Worm (Caenorhabditis elegans): Measurements from ENCODE around the gene T23E1.3.

ce11 chrIV:3176067-3176758 lies 30.5 kb downstream of the T23E1.3 start, which contains the start of gene nlp-81:
- TF ChIP-seq ceh-9 (tag; optimal IDR thresholded peaks at IDR 0.05) (no peak), skn-1 (tag; optimal IDR thresholded peaks at IDR 0.05) (no peak), zag-1 (tag; optimal IDR thresholded peaks at IDR 0.05) (no peak), lin-15B (tag; optimal IDR thresholded peaks at IDR 0.05) (no peak)
